Worm (Caenorhabditis elegans) whole organism, young adult: ENCODE measurements around the gene dnj-24.

ENCODE experiments used
- B0019.2 ChIP-seq: fragments of 200-800 bp; sonication (Bioruptor generic); conservative IDR thresholded peaks from 2 replicates; pipeline ENCODE4 v1.3.6; 2022; ENCODE audit warnings: missing genetic modification reagents, missing genetic modification characterization, missing compliant biosample characterization
- B0035.1 ChIP-seq: sonication (generic microtip); optimal IDR thresholded peaks from 2 replicates; lab custom pipeline; 2016; ENCODE audit warnings: missing genetic modification characterization, mild to moderate bottlenecking, missing compliant biosample characterization, missing genotype, missing genetic modification reagents
- B0261.1 ChIP-seq: sonication (generic microtip); optimal IDR thresholded peaks from 2 replicates; lab custom pipeline; 2016; ENCODE audit warnings: mild to moderate bottlenecking, missing genetic modification characterization, moderate library complexity, missing compliant biosample characterization
- C06A6.2 ChIP-seq: fragments of 200-800 bp; sonication (Bioruptor generic); conservative IDR thresholded peaks from 2 replicates; pipeline ENCODE4 v1.3.6; 2022; ENCODE audit warnings: missing genetic modification characterization, missing compliant biosample characterization
- C17E4.6 ChIP-seq: fragments of 200-800 bp; sonication (Bioruptor generic); IDR thresholded peaks from 2 replicates; pipeline ENCODE4 v1.3.6; 2022; ENCODE audit warnings: missing genetic modification reagents, missing genetic modification characterization, missing compliant biosample characterization
- F10E7.11 ChIP-seq: sonication (generic microtip); optimal IDR thresholded peaks from 2 replicates; lab custom pipeline; 2017; ENCODE audit warnings: mild to moderate bottlenecking, missing genetic modification characterization, moderate library complexity, missing compliant biosample characterization
- F23B12.7 ChIP-seq: sonication (generic microtip); optimal IDR thresholded peaks from 2 replicates; lab custom pipeline; 2017; ENCODE audit warnings: missing genetic modification characterization, mild to moderate bottlenecking, missing compliant biosample characterization, antibody characterized with exemption, moderate library complexity; ENCODE audit not compliant: insufficient read depth
- F33H1.4 ChIP-seq: fragments of 200-800 bp; sonication (Bioruptor generic); IDR thresholded peaks from 2 replicates; pipeline ENCODE4 v1.3.6; 2022; ENCODE audit warnings: missing genetic modification reagents, missing genetic modification characterization, missing compliant biosample characterization
- F37B4.10 ChIP-seq: fragments of 200-800 bp; sonication (Bioruptor generic); IDR thresholded peaks from 2 replicates; pipeline ENCODE4 v1.3.6; 2022; ENCODE audit warnings: missing genetic modification characterization, missing compliant biosample characterization
- K12H6.12 ChIP-seq: fragments of 200-800 bp; sonication (Bioruptor generic); optimal IDR thresholded peaks from 2 replicates; lab custom pipeline; 2018; ENCODE audit warnings: mild to moderate bottlenecking, missing genetic modification characterization, missing compliant biosample characterization
- Y56A3A.18 ChIP-seq: fragments of 200-800 bp; sonication (Bioruptor generic); IDR thresholded peaks from 2 replicates; pipeline ENCODE4 v1.3.6; 2022; ENCODE audit warnings: missing genetic modification reagents, missing genetic modification characterization, missing compliant biosample characterization
- Y79H2A.3 ChIP-seq: fragments of 200-800 bp; sonication (Bioruptor generic); conservative IDR thresholded peaks from 2 replicates; pipeline ENCODE4 v1.3.6; 2022; ENCODE audit warnings: missing genetic modification reagents, missing genetic modification characterization, missing compliant biosample characterization
- ZK185.1 ChIP-seq: sonication (generic microtip); optimal IDR thresholded peaks from 2 replicates; lab custom pipeline; 2016; ENCODE audit warnings: mild to moderate bottlenecking, missing genetic modification characterization, missing compliant biosample characterization; ENCODE audit not compliant: poor library complexity, severe bottlenecking
- aptf-2 ChIP-seq: fragments of 200-800 bp; sonication (Bioruptor generic); conservative IDR thresholded peaks from 2 replicates; pipeline ENCODE4 v1.3.6; 2022; ENCODE audit warnings: missing genetic modification reagents, missing genetic modification characterization, missing compliant biosample characterization
- athp-1 ChIP-seq: sonication (generic microtip); optimal IDR thresholded peaks from 2 replicates; lab custom pipeline; 2017; ENCODE audit warnings: mild to moderate bottlenecking, missing genetic modification characterization, missing compliant biosample characterization
- attf-5 ChIP-seq: fragments of 200-800 bp; sonication (Bioruptor generic); optimal IDR thresholded peaks from 2 replicates; lab custom pipeline; 2018; ENCODE audit warnings: mild to moderate bottlenecking, missing genetic modification characterization, missing compliant biosample characterization
- bed-2 ChIP-seq: fragments of 200-800 bp; sonication (Bioruptor generic); IDR thresholded peaks from 2 replicates; pipeline ENCODE4 v1.3.6; 2022; ENCODE audit warnings: missing genetic modification reagents, missing genetic modification characterization, missing compliant biosample characterization
- cebp-1 ChIP-seq, 2 experiments: fragments of 200-800 bp in 1 of 2; sonication (Bioruptor generic) in 1 of 2; sonication (generic microtip) in 1 of 2; IDR thresholded peaks in 1 of 2; optimal IDR thresholded peaks in 1 of 2; 2 replicates each; pipeline versions ENCODE4 v1.3.6 to Lab custom; 2017 to 2022; ENCODE audit warnings: missing compliant biosample characterization in 2 of 2, missing genetic modification characterization in 2 of 2, mild to moderate bottlenecking in 1 of 2, missing genetic modification reagents in 1 of 2, moderate library complexity in 1 of 2
- egl-44 ChIP-seq: fragments of 200-800 bp; sonication (Bioruptor generic); IDR thresholded peaks from 2 replicates; pipeline ENCODE4 v1.3.6; 2022; ENCODE audit warnings: missing genetic modification reagents, missing genetic modification characterization, missing compliant biosample characterization
- egrh-3 ChIP-seq: fragments of 200-800 bp; sonication (Bioruptor generic); IDR thresholded peaks from 2 replicates; pipeline ENCODE4 v1.3.6; 2022; ENCODE audit warnings: missing genetic modification reagents, missing genetic modification characterization, missing compliant biosample characterization
- gei-17 ChIP-seq: fragments of 200-800 bp; sonication (Bioruptor generic); optimal IDR thresholded peaks from 2 replicates; lab custom pipeline; 2018; ENCODE audit warnings: mild to moderate bottlenecking, missing genetic modification characterization, missing compliant biosample characterization
- hlh-26 ChIP-seq: fragments of 200-800 bp; sonication (Bioruptor generic); conservative IDR thresholded peaks from 2 replicates; pipeline ENCODE4 v1.3.6; 2022; ENCODE audit warnings: missing genetic modification reagents, missing genetic modification characterization, missing compliant biosample characterization
- lag-1 ChIP-seq: fragments of 200-800 bp; sonication (Bioruptor generic); IDR thresholded peaks from 2 replicates; pipeline ENCODE4 v1.3.6; 2022; ENCODE audit warnings: missing genetic modification reagents, missing genetic modification characterization, missing compliant biosample characterization
- let-526 ChIP-seq: fragments of 200-800 bp; sonication (Bioruptor generic); IDR thresholded peaks from 2 replicates; pipeline ENCODE4 v1.3.6; 2022; ENCODE audit warnings: missing genetic modification reagents, missing genetic modification characterization, missing compliant biosample characterization
- lin-54 ChIP-seq: fragments of 200-800 bp; sonication (Bioruptor generic); optimal IDR thresholded peaks from 2 replicates; lab custom pipeline; 2018; ENCODE audit warnings: mild to moderate bottlenecking, missing genetic modification characterization, missing compliant biosample characterization
- lir-1 ChIP-seq: fragments of 200-800 bp; sonication (Bioruptor generic); conservative IDR thresholded peaks from 2 replicates; pipeline ENCODE4 v1.3.6; 2022; ENCODE audit warnings: missing genetic modification reagents, missing genetic modification characterization, missing compliant biosample characterization
- lsl-1 ChIP-seq: fragments of 200-800 bp; sonication (Bioruptor generic); optimal IDR thresholded peaks from 2 replicates; lab custom pipeline; 2018; ENCODE audit warnings: mild to moderate bottlenecking, missing genetic modification characterization, moderate library complexity, missing compliant biosample characterization
- madf-6 ChIP-seq: fragments of 200-800 bp; sonication (Bioruptor generic); IDR thresholded peaks from 2 replicates; pipeline ENCODE4 v1.3.6; 2022; ENCODE audit warnings: missing genetic modification reagents, missing genetic modification characterization, missing compliant biosample characterization
- madf-8 ChIP-seq: fragments of 200-800 bp; sonication (Bioruptor generic); conservative IDR thresholded peaks from 2 replicates; pipeline ENCODE4 v1.3.6; 2022; ENCODE audit warnings: missing genetic modification reagents, missing genetic modification characterization, missing compliant biosample characterization
- nfyb-1 ChIP-seq: fragments of 200-800 bp; sonication (Bioruptor generic); IDR thresholded peaks from 2 replicates; pipeline ENCODE4 v1.3.6; 2022; ENCODE audit warnings: missing genetic modification reagents, missing genetic modification characterization, missing compliant biosample characterization
- rec-8 ChIP-seq, 2 experiments: sonication (generic microtip); optimal IDR thresholded peaks; 2 replicates each; lab custom pipeline; 2016; ENCODE audit warnings: mild to moderate bottlenecking in 2 of 2, missing genetic modification characterization in 2 of 2, missing genetic modification reagents in 2 of 2, missing genotype in 2 of 2, missing biosample characterization in 1 of 2, missing compliant biosample characterization in 1 of 2, moderate library complexity in 1 of 2
- snpc-1.1 ChIP-seq: sonication (generic microtip); optimal IDR thresholded peaks from 2 replicates; lab custom pipeline; 2017; ENCODE audit warnings: missing genetic modification characterization, mild to moderate bottlenecking, missing compliant biosample characterization, antibody characterized with exemption, moderate library complexity, missing genotype, missing genetic modification reagents; ENCODE audit not compliant: insufficient read depth
- snpc-1.3 ChIP-seq: sonication (generic microtip); optimal IDR thresholded peaks from 2 replicates; lab custom pipeline; 2017; ENCODE audit warnings: missing genetic modification characterization, mild to moderate bottlenecking, missing compliant biosample characterization, antibody characterized with exemption, moderate library complexity, missing genotype, missing genetic modification reagents; ENCODE audit not compliant: insufficient read depth
- somi-1 ChIP-seq: fragments of 200-800 bp; sonication (Bioruptor generic); optimal IDR thresholded peaks from 2 replicates; lab custom pipeline; 2018; ENCODE audit warnings: mild to moderate bottlenecking, missing genetic modification characterization, missing compliant biosample characterization
- tbp1 ChIP-seq: fragments of 200-800 bp; sonication (Bioruptor generic); optimal IDR thresholded peaks from 2 replicates; lab custom pipeline; 2018; ENCODE audit warnings: mild to moderate bottlenecking, missing genetic modification characterization, missing compliant biosample characterization
- tlf-1 ChIP-seq: fragments of 200-800 bp; sonication (Bioruptor generic); optimal IDR thresholded peaks from 2 replicates; lab custom pipeline; 2018; ENCODE audit warnings: mild to moderate bottlenecking, missing genetic modification characterization, missing compliant biosample characterization
- xnd-1 ChIP-seq: sonication (generic microtip); optimal IDR thresholded peaks from 2 replicates; lab custom pipeline; 2016; ENCODE audit warnings: missing genotype, missing genetic modification reagents, missing genetic modification characterization, missing compliant biosample characterization
- ztf-25 ChIP-seq: fragments of 200-800 bp; sonication (Bioruptor generic); IDR thresholded peaks from 2 replicates; pipeline ENCODE4 v1.3.6; 2022; ENCODE audit warnings: missing genetic modification reagents, missing genetic modification characterization, missing compliant biosample characterization
- ztf-28 ChIP-seq: fragments of 200-800 bp; sonication (Bioruptor generic); IDR thresholded peaks from 2 replicates; pipeline ENCODE4 v1.3.6; 2022; ENCODE audit warnings: missing genetic modification reagents, missing genetic modification characterization, missing compliant biosample characterization

dnj-24 gene

ce11 chrIII:5442711-5443253 is 18.9 kb upstream of the dnj-24 start, which contains the start of the genes T24G10.2 and disl-2 (continued):
- TF ChIP-seq C17E4.6 (GFP tag; lab: Robert Waterston, UW), result no peak
- no peak for TF ChIP-seq B0035.1 (tag; lab: Kevin White, UChicago)
- peak; percentile 15 for TF ChIP-seq K12H6.12 (tag; lab: Kevin White, UChicago)
- no peak for TF ChIP-seq madf-8 (GFP tag; lab: Robert Waterston, UW)
- TF ChIP-seq xnd-1 (tag; lab: Kevin White, UChicago), result no peak
- TF ChIP-seq ZK185.1 (tag; lab: Kevin White, UChicago), result no peak
- TF ChIP-seq F10E7.11 (tag; lab: Kevin White, UChicago), result no peak
- no peak for TF ChIP-seq gei-17 (GFP tag; lab: Kevin White, UChicago)
- peak; percentile 17 for TF ChIP-seq lin-54 (GFP tag; lab: Kevin White, UChicago)
- TF ChIP-seq snpc-1.3 (tag; lab: Kevin White, UChicago), result no peak
- TF ChIP-seq egl-44 (GFP tag; lab: Robert Waterston, UW), result no peak
- TF ChIP-seq F23B12.7 (tag; lab: Kevin White, UChicago), result peak; percentile 25
- no peak for TF ChIP-seq rec-8 (tag; optimal IDR thresholded peaks at IDR 0.05; lab: Kevin White, UChicago)
- TF ChIP-seq lir-1 (GFP tag; lab: Robert Waterston, UW), result no peak
- TF ChIP-seq lag-1 (GFP tag; lab: Robert Waterston, UW), result no peak
- no peak for TF ChIP-seq nfyb-1 (GFP tag; lab: Robert Waterston, UW)
- TF ChIP-seq athp-1, result no peak
- no peak for TF ChIP-seq hlh-26 (GFP tag; lab: Robert Waterston, UW)
- TF ChIP-seq Y79H2A.3 (GFP tag; lab: Robert Waterston, UW), result no peak
- TF ChIP-seq Y56A3A.18 (GFP tag; lab: Robert Waterston, UW), result no peak
- no peak for TF ChIP-seq aptf-2 (GFP tag; lab: Robert Waterston, UW)
- peak; percentile 86 for TF ChIP-seq lsl-1 (GFP tag; lab: Kevin White, UChicago)
- TF ChIP-seq madf-6 (GFP tag; lab: Robert Waterston, UW), result no peak
- peak; percentile 76 for TF ChIP-seq attf-5 (GFP tag; lab: Kevin White, UChicago)
- TF ChIP-seq let-526 (GFP tag; lab: Robert Waterston, UW), result no peak
- TF ChIP-seq F37B4.10 (GFP tag; lab: Robert Waterston, UW), result no peak
- TF ChIP-seq F33H1.4 (GFP tag; lab: Robert Waterston, UW), result 0 out of 2 replicates have a peak, but pooled peaks have one; percentile 22
- no peak for TF ChIP-seq B0261.1
- peak; percentile 81 for TF ChIP-seq cebp-1 (GFP tag; IDR thresholded peaks at IDR 0.05; lab: Robert Waterston, UW)
- TF ChIP-seq cebp-1 (tag; optimal IDR thresholded peaks at IDR 0.05; lab: Kevin White, UChicago), result peak; percentile 92
- no peak for TF ChIP-seq somi-1 (GFP tag; lab: Kevin White, UChicago)
- TF ChIP-seq ztf-28 (GFP tag; lab: Robert Waterston, UW), result no peak
- no peak for TF ChIP-seq tlf-1 (GFP tag; lab: Kevin White, UChicago)
- TF ChIP-seq B0019.2 (GFP tag; lab: Robert Waterston, UW), result no peak
- TF ChIP-seq egrh-3 (GFP tag; lab: Robert Waterston, UW), result no peak
- TF ChIP-seq bed-2 (GFP tag; lab: Robert Waterston, UW), result no peak
- TF ChIP-seq snpc-1.1 (tag; lab: Kevin White, UChicago), result no peak
- TF ChIP-seq ztf-25 (GFP tag; lab: Robert Waterston, UW), result no peak
- TF ChIP-seq tbp1 (GFP tag; lab: Kevin White, UChicago), result no peak
- no peak for TF ChIP-seq C06A6.2 (GFP tag; lab: Robert Waterston, UW)
